Worm (Caenorhabditis elegans): ENCODE measurements around the gene srg-59.

srg-59 gene

ce11 chrV:2694389-2694788 lies 30.7 kb downstream of the srg-59 start, which contains the start of gene Y45G12B.2 (continued):
- no peak for TF ChIP-seq fkh-10 (GFP tag; optimal IDR thresholded peaks at IDR 0.05)
- TF ChIP-seq C04F5.9 (tag; optimal IDR thresholded peaks at IDR 0.05) = no peak
- TF ChIP-seq nhr-71 (tag; optimal IDR thresholded peaks at IDR 0.05) = peak; percentile 74
- no peak for TF ChIP-seq ets-5 (GFP tag; IDR thresholded peaks at IDR 0.05)
- TF ChIP-seq sox-4 (tag; optimal IDR thresholded peaks at IDR 0.05) = no peak
- TF ChIP-seq lsy-2 (tag; optimal IDR thresholded peaks at IDR 0.05) = peak; percentile 99
- no peak for TF ChIP-seq nhr-28 (tag; optimal IDR thresholded peaks at IDR 0.05)
- TF ChIP-seq nhr-77 (tag; optimal IDR thresholded peaks at IDR 0.05) = peak; percentile 18
- TF ChIP-seq fkh-8 (tag; optimal IDR thresholded peaks at IDR 0.05) = peak; percentile 47
- TF ChIP-seq ceh-82 (tag; optimal IDR thresholded peaks at IDR 0.05) = peak; percentile 60 to 88 (median 63)
- TF ChIP-seq nhr-19 (GFP tag; conservative IDR thresholded peaks at IDR 0.05) = peak; percentile 58
- no peak for TF ChIP-seq nhr-76 (tag; optimal IDR thresholded peaks at IDR 0.05)
- no peak for TF ChIP-seq ztf-4 (tag; optimal IDR thresholded peaks at IDR 0.05)
- no peak for TF ChIP-seq ceh-90 (tag; optimal IDR thresholded peaks at IDR 0.05)

ce11 chrV:2690948-2691347 lies 34.2 kb downstream of the srg-59 start:
- TF ChIP-seq C16A3.4 (tag; optimal IDR thresholded peaks at IDR 0.05) = no peak
- no peak for TF ChIP-seq lir-3 (tag; optimal IDR thresholded peaks at IDR 0.05; ENCODE audit: poor library complexity)
- TF ChIP-seq pax-3 (tag; optimal IDR thresholded peaks at IDR 0.05) = no peak
- no peak for TF ChIP-seq nhr-11 (tag; optimal IDR thresholded peaks at IDR 0.05)
- TF ChIP-seq hpl-2 (GFP tag; optimal IDR thresholded peaks at IDR 0.05) = no peak
- TF ChIP-seq unc-98 (GFP tag; IDR thresholded peaks at IDR 0.05) = no peak
- TF ChIP-seq aha-1 (tag; optimal IDR thresholded peaks at IDR 0.05) = no peak
- no peak for TF ChIP-seq aly-2 (tag; optimal IDR thresholded peaks at IDR 0.05)
- no peak for TF ChIP-seq F16B12.6 (tag; optimal IDR thresholded peaks at IDR 0.05)
- TF ChIP-seq efl-3 (GFP tag; optimal IDR thresholded peaks at IDR 0.05) = no peak
- TF ChIP-seq sptf-1 (tag; optimal IDR thresholded peaks at IDR 0.05) = no peak
- no peak for TF ChIP-seq dsc-1 (tag; optimal IDR thresholded peaks at IDR 0.05)
- TF ChIP-seq elt-2 (tag; optimal IDR thresholded peaks at IDR 0.05) = no peak
- TF ChIP-seq fkh-10 (GFP tag; optimal IDR thresholded peaks at IDR 0.05) = no peak
- no peak for TF ChIP-seq unc-130 (tag; optimal IDR thresholded peaks at IDR 0.05)
- no peak for TF ChIP-seq hlh-4 (tag; optimal IDR thresholded peaks at IDR 0.05)

ce11 chrV:2690478-2690877 lies 34.6 kb downstream of the srg-59 start:
- TF ChIP-seq F16B12.6 (tag; optimal IDR thresholded peaks at IDR 0.05) (no peak), elt-3 (tag; optimal IDR thresholded peaks at IDR 0.05) (no peak), lir-3 (tag; optimal IDR thresholded peaks at IDR 0.05; ENCODE audit: poor library complexity) (no peak), nhr-11 (tag; optimal IDR thresholded peaks at IDR 0.05) (no peak), alr-1 (tag; optimal IDR thresholded peaks at IDR 0.05; ENCODE audit: borderline replicate concordance) (no peak), nhr-47 (tag; optimal IDR thresholded peaks at IDR 0.05) (no peak), ceh-63 (GFP tag; optimal IDR thresholded peaks at IDR 0.05) (no peak), nhr-76 (tag; optimal IDR thresholded peaks at IDR 0.05) (no peak), lin-39 (tag; optimal IDR thresholded peaks at IDR 0.05) (no peak), aly-2 (tag; optimal IDR thresholded peaks at IDR 0.05) (no peak), nhr-237 (tag; optimal IDR thresholded peaks at IDR 0.05) (no peak), aha-1 (tag; optimal IDR thresholded peaks at IDR 0.05) (no peak)

- TF ChIP-seq efl-1 (optimal IDR thresholded peaks at IDR 0.05) (no peak), efl-1 (GFP tag; optimal IDR thresholded peaks at IDR 0.05 in 1 of 2) (peak in 1 of 2 experiments; percentile 37), elt-2 (tag; optimal IDR thresholded peaks at IDR 0.05) (no peak)
Observed at ce11 chrV:2688562-2688961, 36.6 kb downstream of the srg-59 start.

- TF ChIP-seq nhr-90 (tag; optimal IDR thresholded peaks at IDR 0.05; ENCODE audit: poor library complexity) = no peak
- no peak for TF ChIP-seq zip-4 (GFP tag; optimal IDR thresholded peaks at IDR 0.05)
- no peak for TF ChIP-seq sptf-1 (tag; optimal IDR thresholded peaks at IDR 0.05)
- TF ChIP-seq irx-1 (tag; optimal IDR thresholded peaks at IDR 0.05) = no peak
- TF ChIP-seq mef-2 (tag; optimal IDR thresholded peaks at IDR 0.05) = no peak
- no peak for TF ChIP-seq nhr-71 (tag; optimal IDR thresholded peaks at IDR 0.05)
- no peak for TF ChIP-seq skn-1 (tag; optimal IDR thresholded peaks at IDR 0.05)
- no peak for TF ChIP-seq nhr-19 (GFP tag; conservative IDR thresholded peaks at IDR 0.05)
- TF ChIP-seq unc-30 (tag; optimal IDR thresholded peaks at IDR 0.05) = no peak
- TF ChIP-seq ceh-90 (tag; optimal IDR thresholded peaks at IDR 0.05) = no peak
- no peak for TF ChIP-seq lir-3 (tag; optimal IDR thresholded peaks at IDR 0.05; ENCODE audit: poor library complexity)
- no peak for TF ChIP-seq swsn-7 (tag; optimal IDR thresholded peaks at IDR 0.05)
- TF ChIP-seq nhr-77 (tag; optimal IDR thresholded peaks at IDR 0.05) = no peak
- no peak for TF ChIP-seq nhr-28 (tag; optimal IDR thresholded peaks at IDR 0.05)
- no peak for TF ChIP-seq vab-15 (tag; optimal IDR thresholded peaks at IDR 0.05)
- TF ChIP-seq fkh-10 (GFP tag; optimal IDR thresholded peaks at IDR 0.05) = no peak
Observed at ce11 chrV:2684227-2684626, 40.9 kb downstream of the srg-59 start.

All from whole organism, L1 larva.